Fruit fly (Drosophila melanogaster): Measurements from ENCODE around the gene CG10616.
A peak's percentile ranks its signal among the peaks of the same experiment; 100 is the strongest.

Gene CG10616

dm6 chr3L:12484948-12485347, 13.4 kb downstream of the CG10616 start, which contains the start of gene CG10663 (continued):
- TF ChIP-seq CG14014 (GFP tag; IDR thresholded peaks at IDR 0.05) (peak; percentile 32; the same call in 1 of the 2 replicates), tap (tag; optimal IDR thresholded peaks at IDR 0.05) (no peak), Chrac-16 (GFP tag; optimal IDR thresholded peaks at IDR 0.05) (peak; percentile 6), Dip2 (GFP tag; IDR thresholded peaks at IDR 0.05) (no peak), Atf6 (GFP tag; IDR thresholded peaks at IDR 0.05) (0 out of 2 replicates have a peak, but pooled peaks have one; percentile 27), CG2202 (tag; optimal IDR thresholded peaks at IDR 0.05) (peak; percentile 3), gcm2 (GFP tag; optimal IDR thresholded peaks at IDR 0.05) (no peak), CG43689 (GFP tag; IDR thresholded peaks at IDR 0.05) (no peak), CG16779 (GFP tag; IDR thresholded peaks at IDR 0.05) (no peak), Drgx (GFP tag; IDR thresholded peaks at IDR 0.05) (peak; percentile 15; the same call in 1 of the 2 replicates), wek (GFP tag; optimal IDR thresholded peaks at IDR 0.05) (no peak), CG5245 (GFP tag; optimal IDR thresholded peaks at IDR 0.05) (no peak), Oli (tag; optimal IDR thresholded peaks at IDR 0.05) (no peak), stwl (tag; optimal IDR thresholded peaks at IDR 0.05) (no peak), CG32772 (GFP tag; IDR thresholded peaks at IDR 0.05) (no peak), wdn (GFP tag; IDR thresholded peaks at IDR 0.05) (no peak), br (optimal IDR thresholded peaks at IDR 0.05) (no peak), al (GFP tag; IDR thresholded peaks at IDR 0.05) (no peak), CG4360 (GFP tag; IDR thresholded peaks at IDR 0.05) (no peak), prd (optimal IDR thresholded peaks at IDR 0.05) (no peak), prd (GFP tag; IDR thresholded peaks at IDR 0.05) (0 out of 3 replicates have a peak, but pooled peaks have one; percentile 37), CG11456 (GFP tag; IDR thresholded peaks at IDR 0.05) (no peak), Xrp1 (GFP tag; IDR thresholded peaks at IDR 0.05) (0 out of 2 replicates have a peak, but pooled peaks have one; percentile 22), inv (GFP tag; IDR thresholded peaks at IDR 0.05; ENCODE audit: partially characterized antibody) (no peak), tll (GFP tag; optimal IDR thresholded peaks at IDR 0.05) (peak in 1 of 2 experiments; percentile 79), Ssrp (tag; optimal IDR thresholded peaks at IDR 0.05) (no peak), HmgD (GFP tag; optimal IDR thresholded peaks at IDR 0.05) (no peak), E2f1 (GFP tag; IDR thresholded peaks at IDR 0.05) (0 out of 2 replicates have a peak, but pooled peaks have one; percentile 12), CG7556 (GFP tag; optimal IDR thresholded peaks at IDR 0.05) (no peak), odd (GFP tag; optimal IDR thresholded peaks at IDR 0.05) (peak; percentile 23), CG17186 (GFP tag; optimal IDR thresholded peaks at IDR 0.05) (no peak), lbe (GFP tag; optimal IDR thresholded peaks at IDR 0.05) (no peak), luna (GFP tag; optimal IDR thresholded peaks at IDR 0.05) (no peak), Poxn (GFP tag; IDR thresholded peaks at IDR 0.05) (no peak), Tbp (GFP tag; optimal IDR thresholded peaks at IDR 0.05) (no peak), Camta (GFP tag; optimal IDR thresholded peaks at IDR 0.05) (no peak), NFAT (GFP tag; IDR thresholded peaks at IDR 0.05) (no peak), hth (optimal IDR thresholded peaks at IDR 0.05) (no peak), CG7372 (GFP tag; IDR thresholded peaks at IDR 0.05) (no peak), kah (GFP tag; optimal IDR thresholded peaks at IDR 0.05) (peak; percentile 15), CG8478 (optimal IDR thresholded peaks at IDR 0.05) (no peak), Lim3 (GFP tag; IDR thresholded peaks at IDR 0.05) (no peak), schlank (tag; optimal IDR thresholded peaks at IDR 0.05) (no peak), CG12219 (GFP tag; optimal IDR thresholded peaks at IDR 0.05) (no peak), Hmx (GFP tag; optimal IDR thresholded peaks at IDR 0.05) (no peak), h (optimal IDR thresholded peaks at IDR 0.05) (no peak), hbn (GFP tag; IDR thresholded peaks at IDR 0.05; ENCODE audit: partially characterized antibody) (no peak), CG17359 (tag; optimal IDR thresholded peaks at IDR 0.05) (no peak), ato (GFP tag; IDR thresholded peaks at IDR 0.05; ENCODE audit: partially characterized antibody) (peak; percentile 45), Usf (GFP tag; optimal IDR thresholded peaks at IDR 0.05) (no peak), sens-2 (GFP tag; IDR thresholded peaks at IDR 0.05) (no peak), CG2120 (GFP tag; optimal IDR thresholded peaks at IDR 0.05) (no peak), bsh (GFP tag; optimal IDR thresholded peaks at IDR 0.05) (peak; percentile 15 to 28), CG31224 (GFP tag; IDR thresholded peaks at IDR 0.05) (no peak)
